Worm (Caenorhabditis elegans): ENCODE measurements around the gene trpp-6.

trpp-6 gene

ce11 chrV:9962916-9963315 lies 28.8 kb upstream of the trpp-6 start:
- TF ChIP-seq nhr-25 (tag; optimal IDR thresholded peaks at IDR 0.05) (peak; percentile 69), mml-1 (tag; optimal IDR thresholded peaks at IDR 0.05) (no peak)

DNA sequence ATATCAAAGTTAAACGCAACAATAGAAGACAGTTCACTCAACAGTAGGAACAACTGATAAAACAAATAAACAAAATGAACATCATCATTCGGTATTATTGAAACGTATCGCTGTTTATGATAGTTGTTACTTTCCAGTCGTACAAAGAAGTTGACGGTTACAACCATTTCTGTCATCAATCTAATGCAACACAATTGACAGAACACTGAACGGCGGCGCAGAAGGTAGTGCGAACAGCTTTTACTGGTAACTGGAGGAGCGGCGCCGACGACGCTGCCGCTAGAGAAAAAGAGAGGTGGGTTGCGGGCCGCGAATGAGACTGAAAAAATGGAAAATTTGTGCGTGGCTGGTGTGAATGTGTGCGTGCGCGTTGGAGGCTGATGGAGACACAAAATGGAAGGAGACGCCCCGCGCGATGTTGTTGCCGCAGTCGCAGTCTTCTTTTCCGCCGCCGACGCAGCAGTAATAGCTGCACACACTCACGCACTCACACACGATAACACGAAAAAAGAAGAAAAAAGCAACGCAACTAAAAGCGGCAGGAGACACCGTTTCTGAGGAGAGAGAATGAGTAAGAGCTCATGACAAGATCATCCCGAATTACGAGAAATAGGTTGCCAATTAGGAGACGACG lies 27.4 kb upstream of the trpp-6 start:
- TF ChIP-seq lin-39 (tag; optimal IDR thresholded peaks at IDR 0.05) (peak; percentile 61), nfya-1 (tag; optimal IDR thresholded peaks at IDR 0.05; ENCODE audit: insufficient read depth) (peak; percentile 5), elt-3 (tag; optimal IDR thresholded peaks at IDR 0.05) (no peak)

ce11 chrV:9965891-9966290 lies 25.8 kb upstream of the trpp-6 start:
- TF ChIP-seq nfya-1 (tag; optimal IDR thresholded peaks at IDR 0.05; ENCODE audit: insufficient read depth): no peak
- no peak for TF ChIP-seq nhr-12 (tag; optimal IDR thresholded peaks at IDR 0.05)
- no peak for TF ChIP-seq ceh-28 (tag; optimal IDR thresholded peaks at IDR 0.05)
- no peak for TF ChIP-seq ztf-11 (tag; optimal IDR thresholded peaks at IDR 0.05)
- TF ChIP-seq lin-15B (tag; optimal IDR thresholded peaks at IDR 0.05): no peak
- TF ChIP-seq fos-1 (tag; optimal IDR thresholded peaks at IDR 0.05): no peak
- TF ChIP-seq ceh-9 (tag; optimal IDR thresholded peaks at IDR 0.05): no peak
- no peak for TF ChIP-seq unc-39 (tag; optimal IDR thresholded peaks at IDR 0.05)
- TF ChIP-seq nhr-11 (tag; optimal IDR thresholded peaks at IDR 0.05): no peak

ce11 chrV:9970119-9970518 lies 21.6 kb upstream of the trpp-6 start:
- TF ChIP-seq pqm-1 (tag; optimal IDR thresholded peaks at IDR 0.05) (no peak), elt-3 (tag; optimal IDR thresholded peaks at IDR 0.05) (no peak), tbx-2 (tag; optimal IDR thresholded peaks at IDR 0.05) (peak; percentile 67), fkh-2 (tag; optimal IDR thresholded peaks at IDR 0.05) (no peak), nhr-28 (tag; optimal IDR thresholded peaks at IDR 0.05) (no peak), eor-1 (tag; optimal IDR thresholded peaks at IDR 0.05) (no peak), elt-2 (tag; optimal IDR thresholded peaks at IDR 0.05) (peak; percentile 52), lin-39 (tag; optimal IDR thresholded peaks at IDR 0.05) (peak; percentile 90), fkh-10 (GFP tag; optimal IDR thresholded peaks at IDR 0.05) (no peak), elt-1 (tag; optimal IDR thresholded peaks at IDR 0.05) (no peak), mml-1 (tag; optimal IDR thresholded peaks at IDR 0.05) (no peak), ZK546.5 (tag; optimal IDR thresholded peaks at IDR 0.05) (no peak), aly-2 (tag; optimal IDR thresholded peaks at IDR 0.05) (no peak), egl-27 (tag; optimal IDR thresholded peaks at IDR 0.05) (no peak), mdl-1 (tag; optimal IDR thresholded peaks at IDR 0.05) (no peak), ceh-9 (tag; optimal IDR thresholded peaks at IDR 0.05) (no peak), egl-5 (tag; optimal IDR thresholded peaks at IDR 0.05) (peak; percentile 59), ama-1 (optimal IDR thresholded peaks at IDR 0.05) (peak; percentile 53), ztf-11 (tag; optimal IDR thresholded peaks at IDR 0.05) (no peak), snpc-4 (tag; optimal IDR thresholded peaks at IDR 0.05) (peak; percentile 22), daf-12 (tag; optimal IDR thresholded peaks at IDR 0.05) (no peak), nhr-43 (tag; optimal IDR thresholded peaks at IDR 0.05; ENCODE audit: poor library complexity, severe bottlenecking) (peak; percentile 62), pha-4 (tag; optimal IDR thresholded peaks at IDR 0.05) (no peak), lsy-12 (tag; optimal IDR thresholded peaks at IDR 0.05) (peak; percentile 61), ztf-4 (tag; optimal IDR thresholded peaks at IDR 0.05) (peak; percentile 76), zag-1 (tag; optimal IDR thresholded peaks at IDR 0.05) (no peak), nhr-237 (tag; optimal IDR thresholded peaks at IDR 0.05) (no peak), ceh-28 (tag; optimal IDR thresholded peaks at IDR 0.05) (no peak), nhr-12 (tag; optimal IDR thresholded peaks at IDR 0.05) (no peak), skn-1 (tag; optimal IDR thresholded peaks at IDR 0.05) (peak; percentile 2), ceh-16 (tag; optimal IDR thresholded peaks at IDR 0.05) (peak; percentile 9), nhr-77 (tag; optimal IDR thresholded peaks at IDR 0.05) (peak; percentile 38), ceh-82 (tag; optimal IDR thresholded peaks at IDR 0.05) (peak; percentile 23), R02D3.7 (tag; optimal IDR thresholded peaks at IDR 0.05) (peak; percentile 11), unc-62 (GFP tag; optimal IDR thresholded peaks at IDR 0.05) (peak; percentile 16), sea-2 (GFP tag; optimal IDR thresholded peaks at IDR 0.05) (no peak), jun-1 (tag; optimal IDR thresholded peaks at IDR 0.05) (peak; percentile 2), nhr-23 (tag; optimal IDR thresholded peaks at IDR 0.05) (no peak), nfya-1 (tag; optimal IDR thresholded peaks at IDR 0.05; ENCODE audit: insufficient read depth) (peak; percentile 70), lin-15B (tag; optimal IDR thresholded peaks at IDR 0.05) (peak; percentile 21), fos-1 (tag; optimal IDR thresholded peaks at IDR 0.05) (no peak), hmg-11 (tag; optimal IDR thresholded peaks at IDR 0.05) (peak; percentile 79), nhr-67 (tag; optimal IDR thresholded peaks at IDR 0.05) (no peak)
